Fruit fly (Drosophila melanogaster): ENCODE results near the gene Coq4.

Gene Coq4

dm6 chr3L:17473889-17474288, 40.5 kb upstream of the Coq4 start:
- no peak for TF ChIP-seq GATAd (GFP tag; optimal IDR thresholded peaks at IDR 0.05)
- TF ChIP-seq Vsx2 (GFP tag; optimal IDR thresholded peaks at IDR 0.05; ENCODE audit: partially characterized antibody), result no peak
- no peak for TF ChIP-seq Dif (GFP tag; optimal IDR thresholded peaks at IDR 0.05; ENCODE audit: partially characterized antibody)
- TF ChIP-seq CrebA (GFP tag; optimal IDR thresholded peaks at IDR 0.05; ENCODE audit: borderline replicate concordance), result no peak
- no peak for TF ChIP-seq pan (optimal IDR thresholded peaks at IDR 0.05)
- TF ChIP-seq OdsH (GFP tag; optimal IDR thresholded peaks at IDR 0.05), result no peak
- no peak for TF ChIP-seq ey (GFP tag; optimal IDR thresholded peaks at IDR 0.05)
- no peak for TF ChIP-seq Sp1 (GFP tag; optimal IDR thresholded peaks at IDR 0.05)
- TF ChIP-seq Dfd (GFP tag; optimal IDR thresholded peaks at IDR 0.05), result no peak

- TF ChIP-seq sage (GFP tag; optimal IDR thresholded peaks at IDR 0.05) (no peak), dmrt93B (GFP tag; optimal IDR thresholded peaks at IDR 0.05) (no peak), psq (GFP tag; optimal IDR thresholded peaks at IDR 0.05) (no peak), jim (GFP tag; optimal IDR thresholded peaks at IDR 0.05) (no peak), Myc (optimal IDR thresholded peaks at IDR 0.05) (no peak)
Observed at dm6 chr3L:17470110-17470509, 36.7 kb upstream of the Coq4 start, which contains the start of gene SecCl. TSS of gene SecCl (plus strand) at chr3L:17470127.

dm6 chr3L:17465804-17466203, 32.4 kb upstream of the Coq4 start, which contains the start of gene QIL1:
TSS of gene QIL1 (plus strand) at chr3L:17465945.
- TF ChIP-seq Vsx2 (GFP tag; optimal IDR thresholded peaks at IDR 0.05; ENCODE audit: partially characterized antibody) (no peak), OdsH (GFP tag; optimal IDR thresholded peaks at IDR 0.05) (no peak)

DNA sequence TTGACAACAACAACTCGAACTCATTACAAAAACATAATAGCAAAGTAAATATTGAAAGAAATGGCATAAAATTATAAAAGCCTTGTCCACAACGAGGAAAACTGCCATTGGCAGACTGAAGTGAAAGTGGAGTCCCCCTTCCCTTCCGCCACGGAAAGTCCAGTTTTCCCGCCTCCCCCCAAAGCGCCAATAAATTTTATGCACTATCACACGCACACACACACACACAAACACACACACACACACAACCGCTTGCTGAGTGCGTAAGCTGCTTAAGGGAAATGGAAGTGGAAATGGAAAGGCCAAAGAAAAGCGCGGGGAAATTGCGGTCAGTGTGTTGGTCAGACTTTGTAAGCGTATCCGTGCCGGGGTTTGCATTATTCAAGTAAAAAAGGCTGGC, 29.1 kb upstream of the Coq4 start:
- TF ChIP-seq h (GFP tag; optimal IDR thresholded peaks at IDR 0.05), result no peak
- no peak for TF ChIP-seq lola (GFP tag; optimal IDR thresholded peaks at IDR 0.05)
- TF ChIP-seq usp (GFP tag; optimal IDR thresholded peaks at IDR 0.05), result no peak
- no peak for TF ChIP-seq Hr78 (GFP tag; optimal IDR thresholded peaks at IDR 0.05)
- no peak for TF ChIP-seq HLH106 (tag; optimal IDR thresholded peaks at IDR 0.05)

- TF ChIP-seq GATAd (GFP tag; optimal IDR thresholded peaks at IDR 0.05), result no peak
- no peak for TF ChIP-seq Hr83 (GFP tag; optimal IDR thresholded peaks at IDR 0.05; ENCODE audit: poor library complexity, severe bottlenecking)
- no peak for TF ChIP-seq Mio (GFP tag; optimal IDR thresholded peaks at IDR 0.05)
- TF ChIP-seq br (GFP tag; optimal IDR thresholded peaks at IDR 0.05), result no peak
- no peak for TF ChIP-seq Myc (optimal IDR thresholded peaks at IDR 0.05)
- no peak for TF ChIP-seq woc (GFP tag; optimal IDR thresholded peaks at IDR 0.05)
- no peak for TF ChIP-seq sv (GFP tag; optimal IDR thresholded peaks at IDR 0.05)
- no peak for TF ChIP-seq Dif (GFP tag; optimal IDR thresholded peaks at IDR 0.05; ENCODE audit: partially characterized antibody)
Observed at dm6 chr3L:17461369-17462012, 28.1 kb upstream of the Coq4 start.

- TF ChIP-seq Rel (GFP tag; optimal IDR thresholded peaks at IDR 0.05), result no peak
- TF ChIP-seq Rel (tag; optimal IDR thresholded peaks at IDR 0.05), result no peak
- no peak for TF ChIP-seq sv (GFP tag; optimal IDR thresholded peaks at IDR 0.05)
- no peak for TF ChIP-seq Abd-B (GFP tag; optimal IDR thresholded peaks at IDR 0.05)
- no peak for TF ChIP-seq Myc (optimal IDR thresholded peaks at IDR 0.05)
Observed at dm6 chr3L:17458856-17459518, 25.6 kb upstream of the Coq4 start.

- TF ChIP-seq Abd-B (GFP tag; optimal IDR thresholded peaks at IDR 0.05), result no peak
- no peak for TF ChIP-seq sv (GFP tag; optimal IDR thresholded peaks at IDR 0.05)
- TF ChIP-seq foxo (GFP tag; optimal IDR thresholded peaks at IDR 0.05), result no peak
- no peak for TF ChIP-seq Dif (GFP tag; optimal IDR thresholded peaks at IDR 0.05; ENCODE audit: partially characterized antibody)
- no peak for TF ChIP-seq N (GFP tag; optimal IDR thresholded peaks at IDR 0.05)
- no peak for TF ChIP-seq Vsx2 (GFP tag; optimal IDR thresholded peaks at IDR 0.05; ENCODE audit: partially characterized antibody)
- no peak for TF ChIP-seq dsf (GFP tag; optimal IDR thresholded peaks at IDR 0.05; ENCODE audit: borderline replicate concordance)
- no peak for TF ChIP-seq CrebA (GFP tag; optimal IDR thresholded peaks at IDR 0.05; ENCODE audit: borderline replicate concordance)
- no peak for TF ChIP-seq usp (GFP tag; optimal IDR thresholded peaks at IDR 0.05)
- no peak for TF ChIP-seq Hr78 (GFP tag; optimal IDR thresholded peaks at IDR 0.05)
Observed at dm6 chr3L:17457695-17458242, 24.3 kb upstream of the Coq4 start.

Data from whole organism, wandering third instar larva.